Worm (Caenorhabditis elegans): Measurements from ENCODE around the gene Y37E11AR.7.

The Y37E11AR.7 gene

DNA sequence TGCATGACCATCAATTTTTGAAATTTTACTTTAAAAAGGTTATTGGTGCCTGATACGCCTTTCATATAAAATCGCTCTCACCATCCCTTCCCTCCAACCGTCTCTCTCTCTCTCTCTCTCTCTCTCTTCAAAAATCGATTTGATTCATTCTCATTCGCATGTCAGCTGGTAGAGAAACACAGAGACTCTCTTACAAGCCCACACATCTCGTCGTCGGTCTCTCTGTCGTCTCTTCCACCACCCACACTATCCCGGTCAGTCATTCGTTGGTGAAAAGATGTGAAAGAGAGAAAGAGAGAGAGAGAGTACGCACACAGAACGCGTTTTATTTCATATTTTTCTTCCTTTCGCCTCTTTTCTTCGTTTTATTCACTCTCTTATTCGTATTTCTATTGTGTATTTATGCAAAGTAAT lies 12.8 kb downstream of the Y37E11AR.7 start (continued):
- TF ChIP-seq jun-1 (tag; optimal IDR thresholded peaks at IDR 0.05) (peak; percentile 62), zag-1 (tag; optimal IDR thresholded peaks at IDR 0.05) (no peak), ctbp-1 (GFP tag; IDR thresholded peaks at IDR 0.05) (0 out of 2 replicates have a peak, but pooled peaks have one; percentile 21), ceh-82 (tag; optimal IDR thresholded peaks at IDR 0.05) (no peak), snpc-1.2 (GFP tag; IDR thresholded peaks at IDR 0.05) (no peak), lsy-2 (tag; optimal IDR thresholded peaks at IDR 0.05) (peak; percentile 66 to 78), F10B5.3 (tag; optimal IDR thresholded peaks at IDR 0.05) (no peak), vab-7 (GFP tag; IDR thresholded peaks at IDR 0.05) (no peak), daf-16 (GFP tag; optimal IDR thresholded peaks at IDR 0.05) (no peak), daf-16 (tag; optimal IDR thresholded peaks at IDR 0.05) (peak; percentile 67), dmd-9 (GFP tag; IDR thresholded peaks at IDR 0.05) (no peak), lin-15B (tag; optimal IDR thresholded peaks at IDR 0.05) (no peak), hif-1 (tag; optimal IDR thresholded peaks at IDR 0.05) (peak in 1 of 2 experiments; percentile 61), Y105C5A.15 (GFP tag; IDR thresholded peaks at IDR 0.05) (no peak), lin-13 (GFP tag; optimal IDR thresholded peaks at IDR 0.05) (no peak), zfp-3 (GFP tag; conservative IDR thresholded peaks at IDR 0.05) (no peak), unc-62 (GFP tag; optimal IDR thresholded peaks at IDR 0.05 in 1 of 2) (peak in 1 of 2 experiments; percentile 66), unc-62 (tag; optimal IDR thresholded peaks at IDR 0.05) (no peak), dve-1 (tag; optimal IDR thresholded peaks at IDR 0.05; ENCODE audit: insufficient read depth) (peak; percentile 90), ztf-7 (tag; optimal IDR thresholded peaks at IDR 0.05) (peak; percentile 58), spr-3 (GFP tag; optimal IDR thresholded peaks at IDR 0.05) (peak; percentile 4), skn-1 (tag; optimal IDR thresholded peaks at IDR 0.05) (no peak), lin-38 (GFP tag; IDR thresholded peaks at IDR 0.05) (peak; percentile 56), nhr-6 (tag; optimal IDR thresholded peaks at IDR 0.05) (peak; percentile 71), ZK546.5 (tag; optimal IDR thresholded peaks at IDR 0.05) (no peak), saeg-2 (GFP tag; IDR thresholded peaks at IDR 0.05) (no peak), F37D6.2 (tag; optimal IDR thresholded peaks at IDR 0.05) (no peak), ztf-11 (tag; optimal IDR thresholded peaks at IDR 0.05) (no peak), arid-1 (GFP tag; conservative IDR thresholded peaks at IDR 0.05) (peak; percentile 54; the same call in 1 of the 2 replicates), aly-2 (tag; optimal IDR thresholded peaks at IDR 0.05) (no peak), pha-4 (GFP tag; IDR thresholded peaks at IDR 0.05) (no peak), pha-4 (tag; optimal IDR thresholded peaks at IDR 0.05) (peak; percentile 60), unc-39 (tag; optimal IDR thresholded peaks at IDR 0.05) (no peak), fos-1 (tag; optimal IDR thresholded peaks at IDR 0.05) (no peak), tag-97 (GFP tag; IDR thresholded peaks at IDR 0.05) (no peak), pqm-1 (tag; optimal IDR thresholded peaks at IDR 0.05) (no peak), egl-43 (GFP tag; IDR thresholded peaks at IDR 0.05) (0 out of 2 replicates have a peak, but pooled peaks have one; percentile 8), hlh-11 (tag; optimal IDR thresholded peaks at IDR 0.05) (peak; percentile 99), snpc-4 (tag; optimal IDR thresholded peaks at IDR 0.05) (no peak), dmd-6 (GFP tag; IDR thresholded peaks at IDR 0.05) (peak; percentile 44; the same call in 1 of the 2 replicates), lim-7 (GFP tag; IDR thresholded peaks at IDR 0.05) (no peak), dpl-1 (GFP tag; optimal IDR thresholded peaks at IDR 0.05) (peak; percentile 47), zip-2 (tag; optimal IDR thresholded peaks at IDR 0.05) (no peak)

DNA sequence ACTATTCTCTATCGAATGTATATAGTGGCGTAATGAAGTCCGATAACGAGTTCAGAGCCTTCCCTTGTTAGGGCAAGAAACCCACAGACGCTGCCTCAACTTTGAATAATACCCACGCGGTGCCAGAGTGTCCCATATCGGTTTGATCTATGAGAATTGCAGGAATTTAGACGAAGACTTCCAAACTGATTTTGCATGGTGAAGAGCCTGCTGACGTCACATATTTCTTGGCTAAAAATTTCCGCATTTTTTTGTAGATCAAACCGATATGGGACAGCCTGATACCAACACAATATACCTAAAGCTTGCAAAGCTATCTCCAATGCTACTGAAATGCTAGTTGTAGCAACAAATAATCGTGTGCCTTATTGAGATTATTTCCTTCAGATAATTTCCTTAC lies 13.4 kb downstream of the Y37E11AR.7 start:
- TF ChIP-seq zfp-3 (GFP tag; conservative IDR thresholded peaks at IDR 0.05) (no peak), nhr-41 (GFP tag; IDR thresholded peaks at IDR 0.05) (no peak), ZK546.5 (tag; optimal IDR thresholded peaks at IDR 0.05) (no peak), saeg-2 (GFP tag; IDR thresholded peaks at IDR 0.05) (no peak), skn-1 (tag; optimal IDR thresholded peaks at IDR 0.05) (no peak), T20F7.1 (GFP tag; optimal IDR thresholded peaks at IDR 0.05) (no peak), unc-62 (GFP tag; optimal IDR thresholded peaks at IDR 0.05 in 1 of 2) (peak in 1 of 2 experiments; percentile 92), unc-62 (tag; optimal IDR thresholded peaks at IDR 0.05) (no peak), nhr-76 (tag; optimal IDR thresholded peaks at IDR 0.05) (no peak)
